Fruit fly (Drosophila melanogaster) whole organism, prepupa: Measurements from ENCODE around the gene CG14036.

Source experiments
- CG6854 ChIP-seq: fragments of 200-800 bp; sonication (Bioruptor generic); optimal IDR thresholded peaks from 2 replicates; lab custom pipeline; 2017; ENCODE audit warnings: missing biosample characterization, mild to moderate bottlenecking, missing genetic modification characterization
- fd85E ChIP-seq: fragments of 200-800 bp; sonication (Bioruptor generic); optimal IDR thresholded peaks from 3 replicates; lab custom pipeline; 2016; ENCODE audit warnings: missing biosample characterization, missing genetic modification characterization

DNA sequence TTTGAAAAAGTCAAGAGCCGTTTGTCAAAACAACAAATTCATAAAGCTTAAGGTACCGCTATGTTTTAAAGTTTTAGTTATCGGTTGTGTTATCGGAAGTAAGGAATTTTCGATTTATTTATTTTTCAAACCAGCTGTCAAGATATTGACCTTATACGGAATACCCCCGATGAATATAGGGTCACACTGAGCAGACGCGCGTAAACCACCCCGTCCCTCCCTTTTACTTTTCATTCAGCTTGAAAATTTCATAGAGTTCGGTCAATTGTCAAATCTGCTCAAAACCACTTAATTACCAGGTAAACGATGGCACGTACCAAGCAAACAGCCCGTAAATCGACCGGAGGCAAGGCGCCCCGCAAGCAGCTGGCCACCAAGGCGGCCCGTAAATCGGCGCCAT lies at the start of gene CG14036, which contains the start of gene His3.3A:
- TF ChIP-seq CG6854 (GFP tag; lab: Kevin White, UChicago) (no peak), fd85E (GFP tag; lab: Kevin White, UChicago) (no peak)
